Worm (Caenorhabditis elegans) whole organism, L2 larva: ENCODE measurements around the gene Y40H7A.11.
A peak's percentile ranks its signal among the peaks of the same experiment; 100 is the strongest.

Experiments
- C34F6.9 ChIP-seq: fragments of 150-350 bp; optimal IDR thresholded peaks from 2 replicates; lab custom pipeline; 2014; ENCODE audit warnings: missing biosample characterization, missing genetic modification characterization
- ZK546.5 ChIP-seq: sonication (generic microtip); optimal IDR thresholded peaks from 2 replicates; lab custom pipeline; 2017; ENCODE audit warnings: missing biosample characterization, missing genetic modification characterization
- alr-1 ChIP-seq: fragments of 150-350 bp; optimal IDR thresholded peaks from 2 replicates; lab custom pipeline; 2014; ENCODE audit warnings: missing biosample characterization, missing genetic modification characterization
- blmp-1 ChIP-seq: sonication (generic microtip); optimal IDR thresholded peaks from 2 replicates; lab custom pipeline; 2017; ENCODE audit warnings: missing genetic modification characterization, mild to moderate bottlenecking, missing compliant biosample characterization, antibody characterized with exemption, moderate library complexity; ENCODE audit not compliant: insufficient read depth
- ceh-16 ChIP-seq: fragments of 150-350 bp; optimal IDR thresholded peaks from 2 replicates; lab custom pipeline; 2014; ENCODE audit warnings: missing biosample characterization, missing genetic modification characterization
- ceh-82 ChIP-seq: fragments of 150-350 bp; optimal IDR thresholded peaks from 2 replicates; lab custom pipeline; 2014; ENCODE audit warnings: missing biosample characterization, missing genetic modification characterization
- crh-2 ChIP-seq: sonication (generic microtip); optimal IDR thresholded peaks from 2 replicates; lab custom pipeline; 2017; ENCODE audit warnings: missing biosample characterization, missing genetic modification characterization
- dmd-4 ChIP-seq: sonication (generic microtip); optimal IDR thresholded peaks from 2 replicates; lab custom pipeline; 2017; ENCODE audit warnings: missing biosample characterization, missing genetic modification characterization
- elt-1 ChIP-seq: fragments of 150-350 bp; optimal IDR thresholded peaks from 2 replicates; lab custom pipeline; 2014; ENCODE audit warnings: missing biosample characterization, missing genetic modification characterization
- elt-3 ChIP-seq: sonication (generic microtip); optimal IDR thresholded peaks from 2 replicates; lab custom pipeline; 2017; ENCODE audit warnings: missing biosample characterization, missing genetic modification characterization
- fos-1 ChIP-seq: fragments of 150-350 bp; optimal IDR thresholded peaks from 2 replicates; lab custom pipeline; 2014; ENCODE audit warnings: missing biosample characterization, missing genetic modification characterization
- gmeb-1 ChIP-seq: fragments of 150-350 bp; optimal IDR thresholded peaks from 2 replicates; lab custom pipeline; 2014; ENCODE audit warnings: missing biosample characterization, missing genetic modification characterization
- lin-11 ChIP-seq: fragments of 150-350 bp; sonication (generic microtip); optimal IDR thresholded peaks from 2 replicates; lab custom pipeline; 2014; ENCODE audit warnings: missing biosample characterization, missing genetic modification characterization, inconsistent platforms, mixed read lengths
- lin-39 ChIP-seq: fragments of 150-350 bp; optimal IDR thresholded peaks from 2 replicates; lab custom pipeline; 2014; ENCODE audit warnings: missing biosample characterization, missing genetic modification reagents, missing genetic modification characterization
- lsy-2 ChIP-seq, 2 experiments: fragments of 150-350 bp in 1 of 2; sonication (generic microtip) in 1 of 2; optimal IDR thresholded peaks; 2 replicates each; lab custom pipeline; 2014 to 2017; ENCODE audit warnings: missing biosample characterization in 2 of 2, missing genetic modification characterization in 2 of 2
- mbf-1 ChIP-seq: sonication (generic microtip); optimal IDR thresholded peaks from 2 replicates; lab custom pipeline; 2017; ENCODE audit warnings: missing biosample characterization, missing genetic modification characterization
- mdl-1 ChIP-seq, 2 experiments: fragments of 150-350 bp in 1 of 2; sonication (generic microtip) in 1 of 2; optimal IDR thresholded peaks; 2 replicates each; lab custom pipeline; 2017; ENCODE audit warnings: missing biosample characterization in 2 of 2, missing genetic modification characterization in 2 of 2
- nhr-12 ChIP-seq: fragments of 150-350 bp; optimal IDR thresholded peaks from 2 replicates; lab custom pipeline; 2014; ENCODE audit warnings: missing biosample characterization, missing genetic modification characterization
- nhr-129 ChIP-seq: fragments of 150-350 bp; optimal IDR thresholded peaks from 2 replicates; lab custom pipeline; 2014; ENCODE audit warnings: missing biosample characterization, missing genetic modification characterization
- nhr-21 ChIP-seq: fragments of 150-350 bp; optimal IDR thresholded peaks from 2 replicates; lab custom pipeline; 2014; ENCODE audit warnings: missing biosample characterization, missing genetic modification characterization
- nhr-23 ChIP-seq: fragments of 150-350 bp; optimal IDR thresholded peaks from 2 replicates; lab custom pipeline; 2014; ENCODE audit warnings: missing biosample characterization, missing genetic modification reagents, missing genetic modification characterization
- nhr-77 ChIP-seq: fragments of 150-350 bp; optimal IDR thresholded peaks from 2 replicates; lab custom pipeline; 2014; ENCODE audit warnings: missing biosample characterization, missing genetic modification characterization
- sem-4 ChIP-seq: fragments of 150-350 bp; optimal IDR thresholded peaks from 2 replicates; lab custom pipeline; 2014; ENCODE audit warnings: missing biosample characterization, missing genetic modification reagents, missing genetic modification characterization
- skn-1 ChIP-seq: sonication (generic microtip); optimal IDR thresholded peaks from 2 replicates; lab custom pipeline; 2017; ENCODE audit warnings: missing biosample characterization, missing genetic modification characterization
- sma-9 ChIP-seq, 2 experiments: fragments of 150-350 bp in 1 of 2; sonication (generic microtip) in 1 of 2; optimal IDR thresholded peaks; 2 replicates each; lab custom pipeline; 2014 to 2016; ENCODE audit warnings: missing genetic modification characterization in 2 of 2, mild to moderate bottlenecking in 1 of 2, missing biosample characterization in 1 of 2, missing compliant biosample characterization in 1 of 2, missing genetic modification reagents in 1 of 2, moderate library complexity in 1 of 2
- snpc-4 ChIP-seq: fragments of 150-350 bp; optimal IDR thresholded peaks from 2 replicates; lab custom pipeline; 2014; ENCODE audit warnings: missing biosample characterization, missing genetic modification characterization
- unc-55 ChIP-seq: fragments of 150-350 bp; sonication (generic microtip); optimal IDR thresholded peaks from 3 replicates; lab custom pipeline; 2014; ENCODE audit warnings: missing biosample characterization, missing genetic modification reagents, missing genetic modification characterization
- zag-1 ChIP-seq: fragments of 150-350 bp; optimal IDR thresholded peaks from 2 replicates; lab custom pipeline; 2014; ENCODE audit warnings: missing biosample characterization, missing genetic modification characterization
- ztf-1 ChIP-seq: fragments of 200-800 bp; sonication (Bioruptor generic); conservative IDR thresholded peaks from 2 replicates; pipeline ENCODE4 v1.3.6; 2022; ENCODE audit warnings: missing genetic modification characterization, missing compliant biosample characterization
- ztf-11 ChIP-seq: sonication (generic microtip); optimal IDR thresholded peaks from 2 replicates; lab custom pipeline; 2017; ENCODE audit warnings: missing biosample characterization, missing genetic modification characterization

Y40H7A.11 gene

DNA sequence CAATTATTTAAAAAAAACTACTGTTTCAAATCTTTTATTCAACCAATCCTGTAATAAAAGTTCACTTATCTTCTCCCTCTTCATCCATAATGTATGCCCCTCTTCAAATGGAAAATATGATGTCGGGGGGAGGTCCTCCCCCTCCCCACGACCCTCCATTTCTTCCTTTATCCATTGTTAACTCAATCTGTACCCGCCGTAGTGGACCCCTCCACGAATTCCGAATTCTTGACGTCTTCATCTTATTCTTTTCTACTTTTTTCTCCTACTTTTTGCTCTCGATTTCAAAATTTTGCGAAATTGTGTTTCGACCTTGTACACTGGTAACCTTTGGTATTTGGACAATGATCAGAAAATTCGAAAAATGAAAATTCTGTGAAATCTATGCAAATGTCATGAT, 15.7 kb upstream of the Y40H7A.11 start, which contains the start of gene lgc-52:
Gene lgc-52 (plus strand): TSS at position 268 of the 400 bp plus-strand sequence.
- TF ChIP-seq skn-1 (no peak), sem-4 (tag; lab: Kevin White, UChicago) (no peak), mbf-1 (tag; lab: Kevin White, UChicago) (no peak), snpc-4 (tag; lab: Kevin White, UChicago) (no peak), dmd-4 (no peak), mdl-1 (tag; optimal IDR thresholded peaks at IDR 0.05; lab: Kevin White, UChicago) (no peak), fos-1 (no peak), ZK546.5 (tag; lab: Kevin White, UChicago) (no peak), lin-39 (tag; lab: Kevin White, UChicago) (no peak), nhr-12 (tag; lab: Kevin White, UChicago) (no peak), nhr-23 (tag; lab: Kevin White, UChicago) (no peak), ceh-16 (tag; lab: Kevin White, UChicago) (no peak), elt-1 (no peak), nhr-21 (tag; lab: Kevin White, UChicago) (no peak), lsy-2 (tag; optimal IDR thresholded peaks at IDR 0.05; lab: Kevin White, UChicago) (no peak)
- TF ChIP-seq, all 48 proteins: peak for 0

DNA sequence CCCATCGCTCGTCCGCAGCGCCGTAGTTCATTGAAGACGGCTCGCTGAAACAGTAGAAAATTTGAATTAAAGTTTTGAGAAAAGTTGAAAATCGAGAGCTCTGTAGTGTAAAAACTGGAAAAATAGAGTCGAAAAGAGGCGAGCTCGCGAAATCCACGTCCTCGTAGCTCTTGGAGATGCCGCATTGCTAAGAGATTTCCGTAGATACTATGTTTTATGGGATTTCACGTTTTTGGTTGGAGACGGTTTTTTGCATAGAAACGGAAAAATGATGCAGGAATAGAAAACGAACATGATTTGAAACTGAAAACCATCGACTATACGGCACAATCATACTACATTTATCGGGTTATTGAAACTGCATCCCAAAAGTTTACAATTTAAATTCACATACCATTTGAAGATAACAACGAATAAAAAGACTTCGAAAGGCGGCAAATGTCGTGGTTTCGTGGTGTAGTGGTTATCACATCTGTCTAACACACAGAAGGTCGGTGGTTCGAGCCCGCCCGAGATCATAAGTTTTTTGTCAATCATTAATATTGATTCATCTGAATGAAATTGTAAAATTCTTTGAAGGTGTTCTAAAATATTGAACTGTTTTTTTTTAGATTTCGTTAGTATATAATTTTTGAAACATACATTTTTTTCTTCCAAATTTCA, 14.9 kb upstream of the Y40H7A.11 start, which contains the start of gene pkd-2:
Gene pkd-2 (minus strand): TSS at position 51 of the 663 bp plus-strand sequence.
- TF ChIP-seq elt-3 (tag; lab: Kevin White, UChicago): no peak
- TF ChIP-seq mdl-1 (tag; optimal IDR thresholded peaks at IDR 0.05; lab: Kevin White, UChicago): no peak
- TF ChIP-seq elt-1: no peak
- no peak for TF ChIP-seq ceh-82
- peak; percentile 44 for TF ChIP-seq gmeb-1 (tag; lab: Kevin White, UChicago)
- peak; percentile 4 for TF ChIP-seq crh-2 (tag; lab: Kevin White, UChicago)
- no peak for TF ChIP-seq fos-1
- no peak for TF ChIP-seq sma-9 (GFP tag; optimal IDR thresholded peaks at IDR 0.05; lab: Kevin White, UChicago)
- TF ChIP-seq sma-9 (tag; optimal IDR thresholded peaks at IDR 0.05; lab: Kevin White, UChicago): no peak
- no peak for TF ChIP-seq blmp-1 (tag; lab: Kevin White, UChicago)

DNA sequence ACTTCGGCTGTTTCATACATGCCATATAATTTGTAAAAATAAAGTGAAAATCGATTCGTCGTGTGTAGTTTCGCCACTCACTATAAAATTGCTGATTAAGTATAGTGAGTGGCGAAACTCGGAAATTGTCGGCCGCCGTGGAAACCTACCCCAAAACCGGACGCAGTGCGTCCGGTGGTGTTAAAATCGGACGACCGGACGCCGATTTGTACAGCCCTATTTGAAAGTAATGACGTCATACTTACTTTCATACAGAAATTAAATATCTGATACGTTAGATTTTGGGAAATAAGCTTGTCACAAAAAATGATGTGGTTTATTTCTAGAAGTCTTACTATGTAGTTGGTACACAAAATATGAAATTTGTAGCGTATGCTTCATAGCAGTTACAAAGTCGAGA, 14.1 kb upstream of the Y40H7A.11 start:
- TF ChIP-seq C34F6.9 (no peak), snpc-4 (tag; lab: Kevin White, UChicago) (peak; percentile 56)

DNA sequence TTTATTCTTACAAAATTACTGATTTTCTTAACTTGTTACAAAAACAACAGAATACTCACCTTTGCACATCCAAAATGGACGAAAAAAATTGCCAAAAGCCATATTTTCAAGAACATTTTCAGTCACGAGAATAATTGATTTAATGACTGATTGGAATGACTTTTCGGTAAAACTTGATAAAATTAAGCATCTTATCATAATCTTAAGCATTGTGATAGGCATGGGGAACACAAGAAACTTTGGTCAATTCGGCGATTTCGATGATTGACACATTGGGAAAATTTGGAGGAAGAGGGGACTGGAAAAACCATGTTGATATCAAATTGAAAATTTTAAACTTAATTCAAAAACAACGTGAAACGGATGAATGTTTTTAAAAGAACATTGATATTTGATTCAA, 4.7 kb downstream of the Y40H7A.11 start, which contains the start of gene Y40H7A.10:
Gene Y40H7A.10 (minus strand): TSS at position 128 of the 400 bp plus-strand sequence.
- TF ChIP-seq mdl-1 (tag; optimal IDR thresholded peaks at IDR 0.05; lab: Kevin White, UChicago): no peak
- no peak for TF ChIP-seq lsy-2 (tag; optimal IDR thresholded peaks at IDR 0.05; lab: Kevin White, UChicago)
- TF ChIP-seq alr-1: no peak
- no peak for TF ChIP-seq ceh-16 (tag; lab: Kevin White, UChicago)
- no peak for TF ChIP-seq zag-1 (tag; lab: Kevin White, UChicago)
- no peak for TF ChIP-seq nhr-129
- no peak for TF ChIP-seq unc-55 (GFP tag; lab: Kevin White, UChicago)
- TF ChIP-seq, all 48 proteins: peak for 0

DNA sequence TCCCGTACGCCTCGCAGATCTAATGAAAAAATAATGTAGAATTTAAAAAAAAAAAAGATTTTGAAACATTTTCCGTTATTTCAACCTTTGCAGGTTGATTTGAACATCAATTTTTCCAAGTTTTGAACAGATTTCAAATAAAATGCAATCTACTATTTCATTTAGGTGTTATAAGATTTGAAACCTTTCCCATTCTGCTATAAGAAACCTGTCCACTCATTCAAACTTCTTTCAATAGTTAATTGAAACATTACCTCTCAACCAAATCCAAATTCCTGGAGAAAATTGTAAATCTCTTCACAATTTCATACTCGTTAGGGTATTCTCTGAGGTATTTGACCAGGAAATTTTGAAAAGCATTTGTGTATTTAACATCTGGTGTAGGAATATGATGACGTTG, 5.5 kb downstream of the Y40H7A.11 start:
- no peak for TF ChIP-seq nhr-77
- TF ChIP-seq ztf-1 (GFP tag; lab: Robert Waterston, UW): no peak
- TF ChIP-seq lin-39 (tag; lab: Kevin White, UChicago): no peak
- no peak for TF ChIP-seq mbf-1 (tag; lab: Kevin White, UChicago)
- no peak for TF ChIP-seq nhr-23 (tag; lab: Kevin White, UChicago)
- no peak for TF ChIP-seq gmeb-1 (tag; lab: Kevin White, UChicago)
- TF ChIP-seq, all 48 proteins: peak for 0

DNA sequence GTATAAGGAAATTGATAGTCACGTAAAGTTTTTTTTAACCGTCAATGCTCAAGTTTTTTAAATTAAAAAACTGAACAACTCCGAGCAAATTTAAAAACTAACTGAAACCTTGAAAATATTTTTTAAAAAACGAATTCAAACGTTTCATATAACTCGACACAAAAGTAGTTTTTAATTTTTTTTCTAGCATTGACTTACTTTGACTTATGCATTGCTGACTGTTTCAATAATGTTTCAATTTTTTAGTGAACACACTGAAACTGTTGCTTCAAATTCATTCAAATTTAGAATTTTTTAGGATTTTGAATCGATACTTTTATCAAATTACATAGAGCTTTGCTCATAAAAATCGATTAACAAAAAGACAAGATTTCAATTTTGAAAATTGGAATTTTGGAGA, 9.7 kb downstream of the Y40H7A.11 start:
- TF ChIP-seq skn-1: no peak

DNA sequence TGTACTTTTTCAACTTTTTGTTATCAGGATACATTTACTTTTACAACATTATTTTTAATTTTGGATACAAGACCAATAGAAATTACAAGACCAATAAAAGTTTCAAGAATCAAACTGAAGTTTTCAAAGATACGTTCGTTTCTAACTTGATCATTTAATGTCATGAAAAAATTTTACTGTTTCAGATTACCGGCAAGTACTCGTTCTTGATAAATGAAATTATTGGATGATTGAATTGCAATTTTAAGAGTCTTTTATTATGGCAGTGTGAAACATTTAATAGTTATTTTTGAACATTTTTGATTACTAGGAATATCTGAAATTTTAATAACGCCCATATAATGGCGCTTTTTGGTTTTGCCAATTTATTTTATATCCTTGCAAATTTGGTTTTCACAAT, 13.5 kb downstream of the Y40H7A.11 start:
- TF ChIP-seq elt-1: no peak
- TF ChIP-seq lin-11 (tag; lab: Kevin White, UChicago): no peak
- TF ChIP-seq ztf-11 (tag; lab: Kevin White, UChicago): no peak
- TF ChIP-seq crh-2 (tag; lab: Kevin White, UChicago): no peak
- no peak for TF ChIP-seq dmd-4
